Worm (Caenorhabditis elegans): ENCODE results near the gene H03G16.7.

- TF ChIP-seq sox-2 (GFP tag; IDR thresholded peaks at IDR 0.05) (no peak), pag-3 (tag; optimal IDR thresholded peaks at IDR 0.05; ENCODE audit: borderline replicate concordance) (no peak), odd-2 (tag; optimal IDR thresholded peaks at IDR 0.05) (no peak), ceh-9 (tag; optimal IDR thresholded peaks at IDR 0.05) (no peak), mec-3 (tag; optimal IDR thresholded peaks at IDR 0.05; ENCODE audit: borderline replicate concordance) (no peak), ceh-24 (tag; optimal IDR thresholded peaks at IDR 0.05) (no peak), ceh-34 (tag; optimal IDR thresholded peaks at IDR 0.05) (no peak), pros-1 (tag; optimal IDR thresholded peaks at IDR 0.05) (no peak), ceh-19 (GFP tag; optimal IDR thresholded peaks at IDR 0.05) (no peak), nhr-11 (tag; optimal IDR thresholded peaks at IDR 0.05) (no peak), ama-1 (optimal IDR thresholded peaks at IDR 0.05) (no peak), pha-2 (tag; optimal IDR thresholded peaks at IDR 0.05) (no peak)
These were observed 39.2 kb upstream of the H03G16.7 start, which contains the start of gene F09B12.7 for ce11 chrX:15094973-15095372.

Measured in whole organism, late embryonic.